Worm (Caenorhabditis elegans) whole organism, early embryonic: ENCODE measurements around the gene srw-135.

ENCODE experiments used
- B0310.2 ChIP-seq: sonication (generic microtip); optimal IDR thresholded peaks from 2 replicates; lab custom pipeline; 2016; ENCODE audit warnings: mild to moderate bottlenecking, missing genetic modification characterization, missing compliant biosample characterization
- ama-1 ChIP-seq: fragments of 150-350 bp; optimal IDR thresholded peaks from 2 replicates; lab custom pipeline; 2014
- ceh-36 ChIP-seq: sonication (generic microtip); optimal IDR thresholded peaks from 2 replicates; lab custom pipeline; 2016; ENCODE audit warnings: missing genetic modification characterization, inconsistent platforms, missing compliant biosample characterization
- flt-1 ChIP-seq: fragments of 200-800 bp; sonication (Bioruptor generic); IDR thresholded peaks from 2 replicates; pipeline ENCODE4 v1.3.6; 2022; ENCODE audit warnings: missing genetic modification characterization, missing compliant biosample characterization
- hmg-4 ChIP-seq: fragments of 200-800 bp; sonication (Bioruptor generic); optimal IDR thresholded peaks from 2 replicates; lab custom pipeline; 2018; ENCODE audit warnings: mild to moderate bottlenecking, missing genetic modification characterization, missing compliant biosample characterization
- pes-1 ChIP-seq: fragments of 200-800 bp; sonication (Bioruptor generic); IDR thresholded peaks from 2 replicates; pipeline ENCODE4 v1.3.6; 2022; ENCODE audit warnings: missing genetic modification reagents, missing genetic modification characterization, missing compliant biosample characterization
- scrt-1 ChIP-seq: fragments of 200-800 bp; sonication (Bioruptor generic); IDR thresholded peaks from 2 replicates; pipeline ENCODE4 v1.3.6; 2022; ENCODE audit warnings: missing genetic modification characterization, missing compliant biosample characterization

- TF ChIP-seq ama-1 (no peak), ceh-36 (tag; lab: Kevin White, UChicago) (no peak), hmg-4 (GFP tag; lab: Kevin White, UChicago) (no peak), B0310.2 (tag; lab: Kevin White, UChicago) (no peak), pes-1 (GFP tag; lab: Robert Waterston, UW) (no peak), scrt-1 (GFP tag; lab: Robert Waterston, UW) (no peak), flt-1 (GFP tag; lab: Robert Waterston, UW) (no peak)
Measured at ce11 chrV:2985309-2985708, 26.0 kb downstream of the srw-135 start, which contains the start of gene srw-139.
